Fruit fly (Drosophila melanogaster) whole organism, embryonic: ENCODE data around the gene ppk23.

Experiments used
- Atf6 ChIP-seq: fragments of 200-800 bp; sonication (Bioruptor generic); IDR thresholded peaks from 2 replicates; pipeline ENCODE4 v1.3.6; 2022; ENCODE audit warnings: missing biosample characterization, missing genetic modification characterization
- CG10321 ChIP-seq: fragments of 200-800 bp; sonication (Bioruptor generic); IDR thresholded peaks from 2 replicates; pipeline ENCODE4 v1.3.6; 2022; ENCODE audit warnings: missing biosample characterization, missing genetic modification characterization
- CG11695 ChIP-seq: fragments of 200-800 bp; sonication (Bioruptor generic); IDR thresholded peaks from 3 replicates; pipeline ENCODE4 v1.3.6; 2022; ENCODE audit warnings: missing biosample characterization, missing genetic modification characterization
- CG12299 ChIP-seq: fragments of 200-800 bp; sonication (Bioruptor generic); optimal IDR thresholded peaks from 2 replicates; lab custom pipeline; 2018; ENCODE audit warnings: missing biosample characterization, mild to moderate bottlenecking, missing genetic modification characterization
- CG12769 ChIP-seq: fragments of 200-800 bp; sonication (Bioruptor generic); optimal IDR thresholded peaks from 2 replicates; lab custom pipeline; 2019; ENCODE audit warnings: missing biosample characterization, mild to moderate bottlenecking, missing genetic modification characterization, moderate library complexity
- CG14710 ChIP-seq: fragments of 200-800 bp; sonication (Bioruptor generic); optimal IDR thresholded peaks from 3 replicates; lab custom pipeline; 2019; ENCODE audit warnings: missing biosample characterization, mild to moderate bottlenecking, missing genetic modification characterization, moderate library complexity
- CG15696 ChIP-seq: fragments of 200-800 bp; sonication (Bioruptor generic); optimal IDR thresholded peaks from 2 replicates; lab custom pipeline; 2019; ENCODE audit warnings: missing biosample characterization, mild to moderate bottlenecking, missing genetic modification characterization, moderate library complexity
- CG18476 ChIP-seq: fragments of 200-800 bp; sonication (Bioruptor generic); optimal IDR thresholded peaks from 2 replicates; lab custom pipeline; 2016; ENCODE audit warnings: missing biosample characterization, mild to moderate bottlenecking, missing genetic modification characterization
- CG2116 ChIP-seq: fragments of 200-800 bp; sonication (Bioruptor generic); optimal IDR thresholded peaks from 3 replicates; lab custom pipeline; 2018; ENCODE audit warnings: missing biosample characterization, mild to moderate bottlenecking, missing genetic modification characterization
- CG30403 ChIP-seq: fragments of 200-800 bp; sonication (Bioruptor generic); optimal IDR thresholded peaks from 3 replicates; lab custom pipeline; 2016; ENCODE audit warnings: missing biosample characterization, missing genetic modification characterization
- CG3065 ChIP-seq: fragments of 200-800 bp; sonication (Bioruptor generic); optimal IDR thresholded peaks from 2 replicates; lab custom pipeline; 2016; ENCODE audit warnings: missing biosample characterization, missing genetic modification characterization
- CG32772 ChIP-seq: fragments of 200-800 bp; sonication (Bioruptor generic); IDR thresholded peaks from 2 replicates; pipeline ENCODE4 v1.3.6; 2022; ENCODE audit warnings: missing biosample characterization, missing genetic modification characterization
- CG8924 ChIP-seq: fragments of 200-800 bp; optimal IDR thresholded peaks from 3 replicates; lab custom pipeline; 2019; ENCODE audit warnings: missing biosample characterization, mild to moderate bottlenecking, missing genetic modification characterization, moderate library complexity
- CG9437 ChIP-seq: fragments of 200-800 bp; sonication (Bioruptor generic); optimal IDR thresholded peaks from 2 replicates; lab custom pipeline; 2018; ENCODE audit warnings: missing biosample characterization, mild to moderate bottlenecking, missing genetic modification characterization
- CG9932 ChIP-seq: fragments of 200-800 bp; sonication (Bioruptor generic); IDR thresholded peaks from 2 replicates; pipeline ENCODE4 v1.3.6; 2022; ENCODE audit warnings: missing biosample characterization, missing genetic modification characterization
- CoRest ChIP-seq: fragments of 200-800 bp; sonication (Bioruptor generic); optimal IDR thresholded peaks from 3 replicates; lab custom pipeline; 2018; ENCODE audit warnings: missing biosample characterization, mild to moderate bottlenecking, missing genetic modification characterization, moderate library complexity
- Dip2 ChIP-seq: fragments of 200-800 bp; sonication (Bioruptor generic); IDR thresholded peaks from 2 replicates; pipeline ENCODE4 v1.3.6; 2022; ENCODE audit warnings: missing biosample characterization, missing genetic modification characterization
- Drgx ChIP-seq: fragments of 200-800 bp; sonication (Bioruptor generic); IDR thresholded peaks from 2 replicates; pipeline ENCODE4 v1.3.6; 2022; ENCODE audit warnings: missing biosample characterization, missing genetic modification characterization
- E2f1 ChIP-seq: fragments of 200-800 bp; sonication (Bioruptor generic); IDR thresholded peaks from 2 replicates; pipeline ENCODE4 v1.3.6; 2022; ENCODE audit warnings: missing biosample characterization, missing genetic modification characterization
- Fer3 ChIP-seq: fragments of 200-800 bp; sonication (Bioruptor generic); optimal IDR thresholded peaks from 2 replicates; lab custom pipeline; 2018; ENCODE audit warnings: missing biosample characterization, mild to moderate bottlenecking, missing genetic modification characterization, moderate library complexity
- Gug ChIP-seq: fragments of 200-800 bp; sonication (Bioruptor generic); IDR thresholded peaks from 4 replicates; pipeline ENCODE4 v1.3.6; 2022; ENCODE audit warnings: missing biosample characterization, missing genetic modification characterization
- Meics ChIP-seq: fragments of 200-800 bp; sonication (Bioruptor generic); optimal IDR thresholded peaks from 2 replicates; lab custom pipeline; 2017; ENCODE audit warnings: missing biosample characterization, mild to moderate bottlenecking, missing genetic modification characterization
- Optix ChIP-seq: fragments of 200-800 bp; sonication (Bioruptor generic); IDR thresholded peaks from 3 replicates; pipeline ENCODE4 v1.3.6; 2022; ENCODE audit warnings: missing biosample characterization, missing genetic modification characterization
- PHDP ChIP-seq: fragments of 200-800 bp; sonication (Bioruptor generic); optimal IDR thresholded peaks from 3 replicates; lab custom pipeline; 2018; ENCODE audit warnings: missing biosample characterization, mild to moderate bottlenecking, missing genetic modification characterization, moderate library complexity
- Ptx1 ChIP-seq: fragments of 200-800 bp; sonication (Bioruptor generic); IDR thresholded peaks from 2 replicates; pipeline ENCODE4 v1.3.6; 2022; ENCODE audit warnings: missing biosample characterization, missing genetic modification characterization
- Scr ChIP-seq: fragments of 200-800 bp; sonication (Bioruptor generic); IDR thresholded peaks from 2 replicates; pipeline ENCODE4 v1.3.6; 2022; ENCODE audit warnings: missing biosample characterization, missing genetic modification characterization; ENCODE audit not compliant: partially characterized antibody
- Sox102F ChIP-seq: fragments of 200-800 bp; sonication (Bioruptor generic); optimal IDR thresholded peaks from 2 replicates; lab custom pipeline; 2018; ENCODE audit warnings: missing biosample characterization, mild to moderate bottlenecking, missing genetic modification characterization, moderate library complexity
- caup ChIP-seq: fragments of 200-800 bp; sonication (Bioruptor generic); optimal IDR thresholded peaks from 3 replicates; lab custom pipeline; 2017; ENCODE audit warnings: missing biosample characterization, mild to moderate bottlenecking, missing genetic modification characterization, moderate library complexity; ENCODE audit not compliant: severe bottlenecking
- cg ChIP-seq: fragments of 200-800 bp; sonication (Bioruptor generic); optimal IDR thresholded peaks from 3 replicates; lab custom pipeline; 2019; ENCODE audit warnings: missing biosample characterization, mild to moderate bottlenecking, missing genetic modification characterization, moderate library complexity
- ci ChIP-seq: fragments of 200-800 bp; sonication (Bioruptor generic); IDR thresholded peaks from 3 replicates; pipeline ENCODE4 v1.3.6; 2022; ENCODE audit warnings: missing biosample characterization, missing genetic modification characterization
- dmrt99B ChIP-seq: fragments of 200-800 bp; sonication (Bioruptor generic); optimal IDR thresholded peaks from 2 replicates; lab custom pipeline; 2018; ENCODE audit warnings: missing biosample characterization, mild to moderate bottlenecking, missing genetic modification characterization, moderate library complexity
- dysf ChIP-seq: fragments of 200-800 bp; sonication (Bioruptor generic); IDR thresholded peaks from 3 replicates; pipeline ENCODE4 v1.3.6; 2022; ENCODE audit warnings: missing biosample characterization, missing genetic modification characterization
- ems ChIP-seq: fragments of 200-800 bp; sonication (Bioruptor generic); optimal IDR thresholded peaks from 3 replicates; lab custom pipeline; 2016; ENCODE audit warnings: missing biosample characterization, missing genetic modification characterization
- hb ChIP-seq: fragments of 200-800 bp; sonication (Bioruptor generic); IDR thresholded peaks from 3 replicates; pipeline ENCODE4 v1.3.6; 2022; ENCODE audit warnings: missing biosample characterization, missing genetic modification characterization; ENCODE audit not compliant: partially characterized antibody
- kah ChIP-seq: fragments of 200-800 bp; sonication (Bioruptor generic); optimal IDR thresholded peaks from 2 replicates; lab custom pipeline; 2018; ENCODE audit warnings: missing biosample characterization, mild to moderate bottlenecking, missing genetic modification characterization
- lilli ChIP-seq: fragments of 200-800 bp; sonication (Bioruptor generic); optimal IDR thresholded peaks from 3 replicates; lab custom pipeline; 2016; ENCODE audit warnings: missing biosample characterization, missing genetic modification characterization
- lola ChIP-seq, 3 experiments: fragments of >200 bp in 2 of 3; fragments of 200-800 bp in 1 of 3; sonication (Bioruptor generic) in 1 of 3; optimal IDR thresholded peaks; 2 replicates each; lab custom pipeline; 2017 to 2019; ENCODE audit warnings: missing biosample characterization in 3 of 3, missing genetic modification characterization in 3 of 3, mild to moderate bottlenecking in 1 of 3, moderate library complexity in 1 of 3
- nerfin-1 ChIP-seq: fragments of 200-800 bp; sonication (Bioruptor generic); optimal IDR thresholded peaks from 3 replicates; lab custom pipeline; 2019; ENCODE audit warnings: missing biosample characterization, mild to moderate bottlenecking, missing genetic modification characterization, moderate library complexity
- nom ChIP-seq: fragments of 200-800 bp; sonication (Bioruptor generic); optimal IDR thresholded peaks from 2 replicates; lab custom pipeline; 2017; ENCODE audit warnings: missing biosample characterization, missing genetic modification characterization, mild to moderate bottlenecking, moderate library complexity, missing genetic modification reagents
- sens ChIP-seq: fragments of 200-800 bp; sonication (Bioruptor generic); peaks from one replicate; lab custom pipeline; 2016; ENCODE audit warnings: missing biosample characterization, missing genetic modification characterization
- slou ChIP-seq: fragments of 200-800 bp; sonication (Bioruptor generic); optimal IDR thresholded peaks from 3 replicates; lab custom pipeline; 2016; ENCODE audit warnings: missing biosample characterization, missing genetic modification characterization
- tio ChIP-seq: fragments of 200-800 bp; sonication (Bioruptor generic); optimal IDR thresholded peaks from 2 replicates; lab custom pipeline; 2017; ENCODE audit warnings: missing biosample characterization, missing genetic modification characterization, inconsistent platforms
- ttk ChIP-seq: fragments of 200-800 bp; sonication (Bioruptor generic); IDR thresholded peaks from 2 replicates; pipeline ENCODE4 v2.1.2; 2022; ENCODE audit warnings: missing biosample characterization, missing genetic modification characterization
- vfl ChIP-seq: fragments of 200-800 bp; sonication (Bioruptor generic); optimal IDR thresholded peaks from 2 replicates; lab custom pipeline; 2016; ENCODE audit warnings: missing biosample characterization, missing genetic modification characterization
- wek ChIP-seq: fragments of 200-800 bp; sonication (Bioruptor generic); optimal IDR thresholded peaks from 3 replicates; lab custom pipeline; 2018; ENCODE audit warnings: missing biosample characterization, mild to moderate bottlenecking, missing genetic modification characterization, moderate library complexity
- z ChIP-seq: fragments of 200-800 bp; sonication (Bioruptor generic); IDR thresholded peaks from 3 replicates; pipeline ENCODE4 v1.3.6; 2022; ENCODE audit warnings: missing biosample characterization, missing genetic modification characterization

Gene ppk23

DNA sequence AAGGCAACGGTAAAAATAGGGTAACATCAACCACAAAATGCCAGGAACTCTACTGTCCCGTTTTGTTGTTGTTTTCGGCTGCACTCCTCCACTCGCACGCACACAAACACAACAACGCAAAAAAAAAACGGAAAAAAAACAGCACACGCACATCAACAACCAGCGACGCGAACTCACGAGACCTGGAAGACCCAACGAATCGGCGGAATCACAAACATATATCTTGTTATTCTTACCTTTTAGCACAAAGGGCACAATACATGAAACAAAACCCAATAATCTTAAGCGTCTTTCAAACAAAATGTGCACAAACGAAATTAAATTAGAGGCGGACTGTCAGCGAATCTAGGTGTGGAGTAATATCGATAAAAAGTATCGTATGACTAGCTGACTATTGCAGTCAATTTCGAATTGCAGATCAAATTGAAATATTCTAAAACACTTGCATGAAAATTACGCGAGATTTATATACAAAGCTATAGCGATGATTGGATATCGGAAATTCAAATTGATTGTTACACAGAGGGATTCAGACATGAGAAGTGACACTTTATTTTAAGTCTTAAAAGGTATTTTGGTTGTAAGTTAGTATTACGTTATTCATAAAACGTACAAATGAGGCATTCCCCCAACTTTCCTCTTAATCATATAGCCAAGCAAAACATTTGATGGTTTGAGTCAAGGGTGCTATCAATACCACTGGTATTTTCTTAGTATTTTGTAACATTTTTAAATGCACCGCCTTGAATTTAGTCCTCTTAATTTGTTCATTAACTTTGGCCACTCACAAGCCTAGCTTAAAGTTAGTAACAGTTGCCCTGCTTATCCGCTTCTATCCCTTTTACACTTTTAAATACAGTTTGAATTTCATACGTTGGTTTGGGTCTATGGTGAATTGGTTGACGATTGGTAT is 10.1 kb upstream of the ppk23 start, which contains the start of gene Ankle2 (continued):
- TF ChIP-seq CG18476 (GFP tag; lab: Kevin White, UChicago) (no peak), CG3065 (no peak), cg (GFP tag; lab: Kevin White, UChicago) (peak; percentile 62), z (no peak), Drgx (no peak), Meics (GFP tag; lab: Kevin White, UChicago) (no peak), CG9437 (GFP tag; lab: Kevin White, UChicago) (peak; percentile 92), slou (GFP tag; lab: Kevin White, UChicago) (no peak), CG32772 (peak; percentile 49), hb (GFP tag; lab: Robert Waterston, UW) (peak; percentile 49; the same call in 1 of the 3 replicates), CG2116 (GFP tag; lab: Kevin White, UChicago) (peak; percentile 23), wek (no peak), ems (GFP tag; lab: Kevin White, UChicago) (no peak)

DNA sequence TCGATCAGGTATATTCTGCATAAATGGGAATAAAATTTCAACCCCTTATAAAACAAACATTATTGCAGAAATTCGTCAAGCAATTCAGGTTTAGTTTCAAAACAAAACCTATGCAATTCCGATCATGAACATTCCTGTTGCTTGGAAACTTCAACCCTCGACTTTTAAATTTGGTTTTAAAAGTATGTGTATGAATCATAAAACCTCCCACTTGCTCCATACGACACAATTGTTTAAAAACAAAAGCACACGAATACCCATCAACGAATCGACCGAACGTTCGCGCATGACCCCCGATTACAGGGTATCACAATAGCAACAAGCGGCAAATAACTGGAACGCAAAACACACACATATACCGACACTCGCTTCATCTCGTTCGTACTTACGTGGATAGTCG is 9.1 kb upstream of the ppk23 start:
- TF ChIP-seq Sox102F (GFP tag; lab: Kevin White, UChicago): peak; percentile 11
- TF ChIP-seq CG30403: peak; percentile 33
- peak in 1 of 3 experiments; percentile 41 for TF ChIP-seq lola (GFP tag; optimal IDR thresholded peaks at IDR 0.05; lab: Kevin White, UChicago)
- peak; percentile 53 for TF ChIP-seq sens (GFP tag; lab: Kevin White, UChicago)
- peak; percentile 8 for TF ChIP-seq CG12769 (tag; lab: Kevin White, UChicago)
- TF ChIP-seq Atf6: peak; percentile 33; the same call in 1 of the 2 replicates
- TF ChIP-seq Meics (GFP tag; lab: Kevin White, UChicago): peak; percentile 21
- TF ChIP-seq dysf (GFP tag; lab: Robert Waterston, UW): 0 out of 3 replicates have a peak, but pooled peaks have one; percentile 20
- TF ChIP-seq ttk (GFP tag; lab: Robert Waterston, UW): 0 out of 2 replicates have a peak, but pooled peaks have one; percentile 19
- peak; percentile 5 for TF ChIP-seq tio
- TF ChIP-seq Fer3: peak; percentile 24
- no peak for TF ChIP-seq Dip2
- TF ChIP-seq lilli (GFP tag; lab: Kevin White, UChicago): peak; percentile 41
- 0 out of 2 replicates have a peak, but pooled peaks have one; percentile 27 for TF ChIP-seq E2f1 (GFP tag; lab: Robert Waterston, UW)
- TF ChIP-seq nerfin-1 (tag; lab: Kevin White, UChicago): peak; percentile 8
- 0 out of 2 replicates have a peak, but pooled peaks have one; percentile 24 for TF ChIP-seq CG32772
- no peak for TF ChIP-seq caup (GFP tag; lab: Kevin White, UChicago)
- no peak for TF ChIP-seq Scr
- TF ChIP-seq nom (GFP tag; lab: Kevin White, UChicago): no peak
- no peak for TF ChIP-seq CG12299
- peak; percentile 43 for TF ChIP-seq dmrt99B
- TF ChIP-seq Optix (GFP tag; lab: Robert Waterston, UW): no peak
- peak; percentile 53; the same call in 1 of the 3 replicates for TF ChIP-seq ci (GFP tag; lab: Robert Waterston, UW)
- peak; percentile 8 for TF ChIP-seq vfl
- TF ChIP-seq CG10321 (GFP tag; lab: Robert Waterston, UW): 0 out of 2 replicates have a peak, but pooled peaks have one; percentile 13
- peak; percentile 10 for TF ChIP-seq CG15696 (tag; lab: Kevin White, UChicago)
- TF ChIP-seq Gug (GFP tag; lab: Robert Waterston, UW): peak; percentile 49; the same call in 2 of the 4 replicates
- TF ChIP-seq CG8924 (tag; lab: Kevin White, UChicago): peak; percentile 9
- TF ChIP-seq PHDP: peak; percentile 24
- peak; percentile 35; the same call in 1 of the 2 replicates for TF ChIP-seq Ptx1 (GFP tag; lab: Robert Waterston, UW)
- 0 out of 2 replicates have a peak, but pooled peaks have one; percentile 27 for TF ChIP-seq CG9932 (GFP tag; lab: Robert Waterston, UW)
- peak; percentile 16 for TF ChIP-seq CG14710 (tag; lab: Kevin White, UChicago)
- TF ChIP-seq CoRest (tag; lab: Kevin White, UChicago): peak; percentile 8
- no peak for TF ChIP-seq kah (GFP tag; lab: Kevin White, UChicago)
- TF ChIP-seq CG11695 (GFP tag; lab: Robert Waterston, UW): peak; percentile 24; the same call in 1 of the 3 replicates
